Fruit fly (Drosophila melanogaster) whole organism, embryonic: ENCODE results near the gene CG33654.
A peak's percentile ranks its signal among the peaks of the same experiment; 100 is the strongest.

ENCODE experiments used
- Ada2b ChIP-seq: fragments of 200-800 bp; sonication (Bioruptor generic); IDR thresholded peaks from 2 replicates; pipeline ENCODE4 v1.3.6; 2022; ENCODE audit warnings: missing biosample characterization, missing genetic modification characterization
- Awh ChIP-seq: fragments of 200-800 bp; sonication (Bioruptor generic); IDR thresholded peaks from 2 replicates; pipeline ENCODE4, ENCODE4 v1.3.6; 2022; ENCODE audit warnings: missing biosample characterization, missing genetic modification characterization
- B-H2 ChIP-seq: fragments of 200-800 bp; sonication (Bioruptor generic); optimal IDR thresholded peaks from 2 replicates; lab custom pipeline; 2018; ENCODE audit warnings: missing biosample characterization, mild to moderate bottlenecking, missing genetic modification characterization
- CG10209 ChIP-seq: fragments of 200-800 bp; sonication (Bioruptor generic); optimal IDR thresholded peaks from 3 replicates; lab custom pipeline; 2017; ENCODE audit warnings: missing biosample characterization, mild to moderate bottlenecking, missing genetic modification characterization, missing genetic modification reagents
- CG10321 ChIP-seq: fragments of 200-800 bp; sonication (Bioruptor generic); IDR thresholded peaks from 2 replicates; pipeline ENCODE4 v1.3.6; 2022; ENCODE audit warnings: missing biosample characterization, missing genetic modification characterization
- CG10979 ChIP-seq: fragments of 200-800 bp; sonication (Bioruptor generic); optimal IDR thresholded peaks from 2 replicates; lab custom pipeline; 2018; ENCODE audit warnings: missing biosample characterization, mild to moderate bottlenecking, missing genetic modification characterization, moderate library complexity
- CG11093 ChIP-seq: fragments of 200-800 bp; sonication (Bioruptor generic); IDR thresholded peaks from 3 replicates; pipeline ENCODE4 v1.3.6; 2022; ENCODE audit warnings: missing biosample characterization, missing genetic modification characterization
- CG13894 ChIP-seq: fragments of 200-800 bp; sonication (Bioruptor generic); optimal IDR thresholded peaks from 3 replicates; lab custom pipeline; 2018; ENCODE audit warnings: missing biosample characterization, mild to moderate bottlenecking, missing genetic modification characterization, moderate library complexity
- CG15696 ChIP-seq: fragments of 200-800 bp; sonication (Bioruptor generic); optimal IDR thresholded peaks from 2 replicates; lab custom pipeline; 2019; ENCODE audit warnings: missing biosample characterization, mild to moderate bottlenecking, missing genetic modification characterization, moderate library complexity
- CG16813 ChIP-seq: fragments of 200-800 bp; sonication (Bioruptor generic); IDR thresholded peaks from 3 replicates; pipeline ENCODE4 v1.3.6; 2022; ENCODE audit warnings: missing biosample characterization, missing genetic modification characterization; ENCODE audit not compliant: partially characterized antibody
- CG18619 ChIP-seq: fragments of 200-800 bp; sonication (Bioruptor generic); optimal IDR thresholded peaks from 3 replicates; lab custom pipeline; 2017; ENCODE audit warnings: missing biosample characterization, mild to moderate bottlenecking, missing genetic modification characterization
- CG2199 ChIP-seq: fragments of 200-800 bp; sonication (Bioruptor generic); IDR thresholded peaks from 3 replicates; pipeline ENCODE4 v1.3.6; 2022; ENCODE audit warnings: missing biosample characterization, missing genetic modification characterization
- CG2712 ChIP-seq: fragments of 200-800 bp; optimal IDR thresholded peaks from 3 replicates; lab custom pipeline; 2019; ENCODE audit warnings: missing biosample characterization, mild to moderate bottlenecking, missing genetic modification characterization, moderate library complexity
- CG32767 ChIP-seq: fragments of 200-800 bp; sonication (Bioruptor generic); IDR thresholded peaks from 2 replicates; pipeline ENCODE4 v1.3.6; 2022; ENCODE audit warnings: missing biosample characterization, missing genetic modification characterization
- CG33557 ChIP-seq: fragments of 200-800 bp; sonication (Bioruptor generic); optimal IDR thresholded peaks from 2 replicates; lab custom pipeline; 2019; ENCODE audit warnings: missing biosample characterization, mild to moderate bottlenecking, missing genetic modification characterization, moderate library complexity
- CG34422 ChIP-seq: fragments of 200-800 bp; sonication (Bioruptor generic); IDR thresholded peaks from 3 replicates; pipeline ENCODE4 v1.3.6; 2022; ENCODE audit warnings: missing biosample characterization, missing genetic modification characterization
- CG4854 ChIP-seq: fragments of 200-800 bp; sonication (Bioruptor generic); optimal IDR thresholded peaks from 2 replicates; lab custom pipeline; 2016; ENCODE audit warnings: missing biosample characterization, missing genetic modification characterization, inconsistent platforms
- CG8924 ChIP-seq: fragments of 200-800 bp; optimal IDR thresholded peaks from 3 replicates; lab custom pipeline; 2019; ENCODE audit warnings: missing biosample characterization, mild to moderate bottlenecking, missing genetic modification characterization, moderate library complexity
- CG9609 ChIP-seq: fragments of 200-800 bp; sonication (Bioruptor generic); optimal IDR thresholded peaks from 3 replicates; lab custom pipeline; 2016; ENCODE audit warnings: missing biosample characterization, missing genetic modification characterization
- Dip2 ChIP-seq: fragments of 200-800 bp; sonication (Bioruptor generic); IDR thresholded peaks from 2 replicates; pipeline ENCODE4 v1.3.6; 2022; ENCODE audit warnings: missing biosample characterization, missing genetic modification characterization
- Fer2 ChIP-seq: fragments of 200-800 bp; sonication (Bioruptor generic); optimal IDR thresholded peaks from 2 replicates; lab custom pipeline; 2018; ENCODE audit warnings: missing biosample characterization, mild to moderate bottlenecking, missing genetic modification characterization, moderate library complexity
- Gug ChIP-seq: fragments of 200-800 bp; sonication (Bioruptor generic); IDR thresholded peaks from 4 replicates; pipeline ENCODE4 v1.3.6; 2022; ENCODE audit warnings: missing biosample characterization, missing genetic modification characterization
- H15 ChIP-seq: fragments of 200-800 bp; sonication (Bioruptor generic); IDR thresholded peaks from 3 replicates; pipeline ENCODE4 v1.3.6; 2022; ENCODE audit warnings: missing biosample characterization, missing genetic modification characterization
- MBD-R2 ChIP-seq: fragments of 200-800 bp; sonication (Bioruptor generic); IDR thresholded peaks from 2 replicates; pipeline ENCODE4 v1.3.6; 2022; ENCODE audit warnings: missing biosample characterization, missing genetic modification characterization
- MESR4 ChIP-seq: fragments of 200-800 bp; sonication (Bioruptor generic); optimal IDR thresholded peaks from 2 replicates; lab custom pipeline; 2018; ENCODE audit warnings: missing biosample characterization, mild to moderate bottlenecking, missing genetic modification characterization, moderate library complexity
- Meics ChIP-seq: fragments of 200-800 bp; sonication (Bioruptor generic); optimal IDR thresholded peaks from 2 replicates; lab custom pipeline; 2017; ENCODE audit warnings: missing biosample characterization, mild to moderate bottlenecking, missing genetic modification characterization
- Nf-YC ChIP-seq: fragments of 200-800 bp; optimal IDR thresholded peaks from 3 replicates; lab custom pipeline; 2019; ENCODE audit warnings: missing biosample characterization, mild to moderate bottlenecking, missing genetic modification characterization, moderate library complexity
- Optix ChIP-seq: fragments of 200-800 bp; sonication (Bioruptor generic); IDR thresholded peaks from 3 replicates; pipeline ENCODE4 v1.3.6; 2022; ENCODE audit warnings: missing biosample characterization, missing genetic modification characterization
- Scr ChIP-seq: fragments of 200-800 bp; sonication (Bioruptor generic); IDR thresholded peaks from 2 replicates; pipeline ENCODE4 v1.3.6; 2022; ENCODE audit warnings: missing biosample characterization, missing genetic modification characterization; ENCODE audit not compliant: partially characterized antibody
- Tbp ChIP-seq: fragments of >200 bp; optimal IDR thresholded peaks from 2 replicates; lab custom pipeline; 2018; ENCODE audit warnings: missing biosample characterization, missing genetic modification characterization
- Trl ChIP-seq, 3 experiments: fragments of >200 bp in 2 of 3; fragments of 200-800 bp in 1 of 3; sonication (Bioruptor generic) in 1 of 3; optimal IDR thresholded peaks; 2 replicates in 1 of 3; 3 replicates in 2 of 3; lab custom pipeline; 2016 to 2017; ENCODE audit warnings: missing biosample characterization in 1 of 3, missing genetic modification characterization in 1 of 3
- Xrp1 ChIP-seq: fragments of 200-800 bp; sonication (Bioruptor generic); IDR thresholded peaks from 2 replicates; pipeline ENCODE4 v1.3.6; 2022; ENCODE audit warnings: missing biosample characterization, missing genetic modification characterization
- amos ChIP-seq: fragments of 200-800 bp; sonication (Bioruptor generic); IDR thresholded peaks from 2 replicates; pipeline ENCODE4 v1.3.6; 2022; ENCODE audit warnings: missing biosample characterization, missing genetic modification characterization; ENCODE audit not compliant: partially characterized antibody
- bigmax ChIP-seq: fragments of 200-800 bp; sonication (Bioruptor generic); optimal IDR thresholded peaks from 2 replicates; lab custom pipeline; 2018; ENCODE audit warnings: missing biosample characterization, mild to moderate bottlenecking, missing genetic modification characterization
- chif ChIP-seq, 2 experiments: fragments of 200-800 bp; sonication (Bioruptor generic); optimal IDR thresholded peaks; 3 replicates each; lab custom pipeline; 2016; ENCODE audit warnings: missing biosample characterization in 2 of 2, missing genetic modification characterization in 2 of 2
- crol ChIP-seq: fragments of 200-800 bp; sonication (Bioruptor generic); IDR thresholded peaks from 2 replicates; pipeline ENCODE4 v1.3.6; 2022; ENCODE audit warnings: missing biosample characterization, missing genetic modification characterization
- dan ChIP-seq: fragments of 200-800 bp; sonication (Bioruptor generic); IDR thresholded peaks from 2 replicates; pipeline ENCODE4 v1.3.6; 2022; ENCODE audit warnings: missing biosample characterization, missing genetic modification characterization
- dmrt99B ChIP-seq: fragments of 200-800 bp; sonication (Bioruptor generic); optimal IDR thresholded peaks from 2 replicates; lab custom pipeline; 2018; ENCODE audit warnings: missing biosample characterization, mild to moderate bottlenecking, missing genetic modification characterization, moderate library complexity
- grn ChIP-seq: fragments of 200-800 bp; sonication (Bioruptor generic); optimal IDR thresholded peaks from 3 replicates; lab custom pipeline; 2017; ENCODE audit warnings: missing biosample characterization, missing genetic modification characterization
- her ChIP-seq: fragments of 200-800 bp; sonication (Bioruptor generic); optimal IDR thresholded peaks from 2 replicates; lab custom pipeline; 2016; ENCODE audit warnings: missing biosample characterization, missing genetic modification characterization
- lmd ChIP-seq: fragments of 200-800 bp; sonication (Bioruptor generic); IDR thresholded peaks from 2 replicates; pipeline ENCODE4 v1.3.6; 2022; ENCODE audit warnings: missing biosample characterization, missing genetic modification characterization
- mirr ChIP-seq: fragments of 200-800 bp; sonication (Bioruptor generic); optimal IDR thresholded peaks from 3 replicates; lab custom pipeline; 2018; ENCODE audit warnings: missing biosample characterization, mild to moderate bottlenecking, missing genetic modification characterization
- nau ChIP-seq: fragments of 200-800 bp; sonication (Bioruptor generic); optimal IDR thresholded peaks from 3 replicates; lab custom pipeline; 2017; ENCODE audit warnings: missing biosample characterization, mild to moderate bottlenecking, missing genetic modification characterization, missing genetic modification reagents
- phol ChIP-seq: fragments of 200-800 bp; sonication (Bioruptor generic); optimal IDR thresholded peaks from 3 replicates; lab custom pipeline; 2018; ENCODE audit warnings: missing biosample characterization, mild to moderate bottlenecking, missing genetic modification characterization, moderate library complexity
- schlank ChIP-seq: fragments of 200-800 bp; sonication (Bioruptor generic); optimal IDR thresholded peaks from 2 replicates; lab custom pipeline; 2018; ENCODE audit warnings: missing biosample characterization, mild to moderate bottlenecking, missing genetic modification characterization
- sob ChIP-seq: fragments of 200-800 bp; sonication (Bioruptor generic); IDR thresholded peaks from 2 replicates; pipeline ENCODE4 v1.3.6; 2022; ENCODE audit warnings: missing biosample characterization, missing genetic modification characterization
- stwl ChIP-seq: fragments of 200-800 bp; sonication (Bioruptor generic); optimal IDR thresholded peaks from 3 replicates; lab custom pipeline; 2018; ENCODE audit warnings: missing biosample characterization, mild to moderate bottlenecking, missing genetic modification characterization, moderate library complexity
- sug ChIP-seq: fragments of 200-800 bp; optimal IDR thresholded peaks from 2 replicates; lab custom pipeline; 2019; ENCODE audit warnings: missing biosample characterization, mild to moderate bottlenecking, missing genetic modification characterization, moderate library complexity
- ttk ChIP-seq: fragments of 200-800 bp; sonication (Bioruptor generic); IDR thresholded peaks from 2 replicates; pipeline ENCODE4 v2.1.2; 2022; ENCODE audit warnings: missing biosample characterization, missing genetic modification characterization

The CG33654 gene

dm6 chr3R:9559413-9560014 is 23.5 kb downstream of the CG33654 start, which contains the start of the genes AP-1mu and MBD-like (continued):
- TF ChIP-seq Trl (optimal IDR thresholded peaks at IDR 0.05; lab: Kevin White, UChicago) (no peak), Trl (GFP tag; optimal IDR thresholded peaks at IDR 0.05; lab: Kevin White, UChicago) (peak; percentile 79), nau (GFP tag; lab: Kevin White, UChicago) (no peak), Nf-YC (tag; lab: Kevin White, UChicago) (peak; percentile 62), stwl (tag; lab: Kevin White, UChicago) (peak; percentile 73), grn (GFP tag; lab: Kevin White, UChicago) (peak; percentile 24), mirr (GFP tag; lab: Kevin White, UChicago) (no peak), dmrt99B (tag; lab: Kevin White, UChicago) (no peak), H15 (0 out of 3 replicates have a peak, but pooled peaks have one; percentile 18), Meics (GFP tag; lab: Kevin White, UChicago) (peak; percentile 48), schlank (no peak), Optix (GFP tag; lab: Robert Waterston, UW) (peak; percentile 9; the same call in 1 of the 3 replicates), amos (GFP tag; lab: Robert Waterston, UW) (peak; percentile 29; the same call in 1 of the 2 replicates), CG10321 (GFP tag; lab: Robert Waterston, UW) (no peak), CG10209 (GFP tag; lab: Kevin White, UChicago) (peak; percentile 67), CG16813 (peak; percentile 42; the same call in 1 of the 3 replicates), CG9609 (peak; percentile 62), CG18619 (GFP tag; lab: Kevin White, UChicago) (peak; percentile 66), chif (GFP tag; optimal IDR thresholded peaks at IDR 0.05; lab: Kevin White, UChicago) (peak; percentile 35 to 67), Gug (GFP tag; lab: Robert Waterston, UW) (peak; percentile 61; the same call in 3 of the 4 replicates), MESR4 (peak; percentile 78), CG34422 (GFP tag; lab: Robert Waterston, UW) (peak; percentile 59; the same call in 1 of the 3 replicates), sob (peak; percentile 60), sug (peak; percentile 70), CG2199 (GFP tag; lab: Robert Waterston, UW) (no peak), CG2712 (tag; lab: Kevin White, UChicago) (peak; percentile 71), Awh (GFP tag; lab: Robert Waterston, UW) (no peak), CG10979 (tag; lab: Kevin White, UChicago) (peak; percentile 45), Scr (GFP tag; lab: Robert Waterston, UW) (peak; percentile 56), bigmax (GFP tag; lab: Kevin White, UChicago) (no peak), CG33557 (GFP tag; lab: Kevin White, UChicago) (peak; percentile 53), CG8924 (tag; lab: Kevin White, UChicago) (peak; percentile 63), CG13894 (tag; lab: Kevin White, UChicago) (peak; percentile 11), Dip2 (GFP tag; lab: Robert Waterston, UW) (no peak), CG11093 (GFP tag; lab: Robert Waterston, UW) (peak; percentile 44; the same call in 1 of the 3 replicates), CG15696 (tag; lab: Kevin White, UChicago) (peak; percentile 57), B-H2 (peak; percentile 71), Fer2 (peak; percentile 11), Ada2b (GFP tag; lab: Robert Waterston, UW) (0 out of 2 replicates have a peak, but pooled peaks have one; percentile 18), Tbp (GFP tag; lab: Kevin White, UChicago) (no peak), Xrp1 (GFP tag; lab: Robert Waterston, UW) (peak; percentile 50), MBD-R2 (peak; percentile 81), CG32767 (GFP tag; lab: Robert Waterston, UW) (0 out of 2 replicates have a peak, but pooled peaks have one; percentile 45), ttk (GFP tag; lab: Robert Waterston, UW) (no peak), lmd (GFP tag; lab: Robert Waterston, UW) (peak; percentile 60; the same call in 1 of the 2 replicates), phol (tag; lab: Kevin White, UChicago) (peak; percentile 75), dan (GFP tag; lab: Robert Waterston, UW) (0 out of 2 replicates have a peak, but pooled peaks have one; percentile 16), CG4854 (peak; percentile 58), her (peak; percentile 9), crol (GFP tag; lab: Robert Waterston, UW) (no peak)
